Worm (Caenorhabditis elegans) whole organism, L1 larva: Measurements from ENCODE around the gene ugt-16.

Experiments
- C04F5.9 ChIP-seq: sonication (generic microtip); optimal IDR thresholded peaks from 2 replicates; lab custom pipeline; 2016; ENCODE audit warnings: missing genetic modification characterization, missing compliant biosample characterization
- C34B4.2 ChIP-seq: sonication (generic microtip); optimal IDR thresholded peaks from 2 replicates; lab custom pipeline; 2017; ENCODE audit warnings: mild to moderate bottlenecking, missing genetic modification characterization, missing compliant biosample characterization
- F16B12.6 ChIP-seq: fragments of 150-350 bp; optimal IDR thresholded peaks from 2 replicates; lab custom pipeline; 2014; ENCODE audit warnings: missing biosample characterization, missing genetic modification characterization
- aly-2 ChIP-seq: fragments of 150-350 bp; optimal IDR thresholded peaks from 2 replicates; lab custom pipeline; 2014; ENCODE audit warnings: missing biosample characterization, missing genetic modification characterization
- ceh-8 ChIP-seq: fragments of 200-800 bp; sonication (Bioruptor generic); optimal IDR thresholded peaks from 2 replicates; lab custom pipeline; 2018; ENCODE audit warnings: mild to moderate bottlenecking, missing genetic modification characterization, moderate library complexity, missing compliant biosample characterization
- ceh-90 ChIP-seq: sonication (generic microtip); optimal IDR thresholded peaks from 2 replicates; lab custom pipeline; 2016; ENCODE audit warnings: missing genetic modification characterization, missing compliant biosample characterization
- ces-1 ChIP-seq: fragments of 150-350 bp; optimal IDR thresholded peaks from 2 replicates; lab custom pipeline; 2014; ENCODE audit warnings: missing biosample characterization, missing genetic modification reagents, missing genetic modification characterization
- dsc-1 ChIP-seq: sonication (generic microtip); optimal IDR thresholded peaks from 2 replicates; lab custom pipeline; 2016; ENCODE audit warnings: mild to moderate bottlenecking, missing genetic modification characterization, missing compliant biosample characterization
- efl-1 ChIP-seq, 4 experiments: fragments of 150-350 bp; optimal IDR thresholded peaks in 3 of 4; peaks in 1 of 4; 1 replicate in 1 of 4; 2 replicates in 3 of 4; lab custom pipeline; 2014; ENCODE audit warnings: missing biosample characterization in 2 of 4, missing genetic modification characterization in 2 of 4, missing genetic modification reagents in 2 of 4
- egl-13 ChIP-seq: sonication (generic microtip); optimal IDR thresholded peaks from 2 replicates; lab custom pipeline; 2016; ENCODE audit warnings: missing genotype, missing genetic modification reagents, missing genetic modification characterization, missing compliant biosample characterization
- egl-27 ChIP-seq, 2 experiments: fragments of 150-350 bp in 1 of 2; sonication (generic microtip); optimal IDR thresholded peaks; 3 replicates each; lab custom pipeline; 2017 to 2018; ENCODE audit warnings: missing biosample characterization in 2 of 2, missing genetic modification characterization in 2 of 2, missing genetic modification reagents in 2 of 2
- elt-2 ChIP-seq: sonication (generic microtip); optimal IDR thresholded peaks from 2 replicates; lab custom pipeline; 2016; ENCODE audit warnings: missing genetic modification characterization, mild to moderate bottlenecking, inconsistent platforms, missing compliant biosample characterization, missing genetic modification reagents
- fkh-4 ChIP-seq: sonication (generic microtip); optimal IDR thresholded peaks from 2 replicates; lab custom pipeline; 2016; ENCODE audit warnings: missing compliant biosample characterization, missing genetic modification characterization, borderline replicate concordance
- fos-1 ChIP-seq: fragments of 150-350 bp; optimal IDR thresholded peaks from 2 replicates; lab custom pipeline; 2014; ENCODE audit warnings: missing biosample characterization, missing genetic modification characterization
- hpl-2 ChIP-seq: fragments of 150-350 bp; optimal IDR thresholded peaks from 2 replicates; lab custom pipeline; 2014; ENCODE audit warnings: missing biosample characterization, missing genetic modification reagents, missing genetic modification characterization
- isw-1 ChIP-seq: fragments of 200-800 bp; sonication (Bioruptor generic); IDR thresholded peaks from 2 replicates; pipeline ENCODE4 v1.3.6; 2022; ENCODE audit warnings: missing genetic modification characterization, missing compliant biosample characterization
- lin-15B ChIP-seq: fragments of 150-350 bp; sonication (generic microtip); optimal IDR thresholded peaks from 3 replicates; lab custom pipeline; 2014; ENCODE audit warnings: missing biosample characterization, missing genetic modification characterization
- lin-35 ChIP-seq, 2 experiments: fragments of 150-350 bp; optimal IDR thresholded peaks; 2 replicates each; lab custom pipeline; 2014; ENCODE audit warnings: missing biosample characterization in 2 of 2, missing genetic modification characterization in 2 of 2, missing genetic modification reagents in 2 of 2
- lir-3 ChIP-seq: sonication (generic microtip); optimal IDR thresholded peaks from 2 replicates; lab custom pipeline; 2016; ENCODE audit warnings: mild to moderate bottlenecking, missing genetic modification characterization, moderate library complexity, missing compliant biosample characterization; ENCODE audit not compliant: poor library complexity
- mab-9 ChIP-seq: fragments of 200-800 bp; sonication (Bioruptor generic); IDR thresholded peaks from 2 replicates; pipeline ENCODE4 v1.3.6; 2022; ENCODE audit warnings: missing genetic modification reagents, missing genetic modification characterization, missing compliant biosample characterization
- mep-1 ChIP-seq: fragments of 150-350 bp; optimal IDR thresholded peaks from 2 replicates; lab custom pipeline; 2014; ENCODE audit warnings: missing biosample characterization, missing genetic modification characterization
- nhr-20 ChIP-seq: sonication (generic microtip); optimal IDR thresholded peaks from 2 replicates; lab custom pipeline; 2016; ENCODE audit warnings: mild to moderate bottlenecking, missing genetic modification characterization, missing compliant biosample characterization
- nhr-28 ChIP-seq: fragments of 150-350 bp; optimal IDR thresholded peaks from 2 replicates; lab custom pipeline; 2014; ENCODE audit warnings: missing biosample characterization, missing genetic modification characterization
- nhr-47 ChIP-seq: sonication (generic microtip); optimal IDR thresholded peaks from 2 replicates; lab custom pipeline; 2016; ENCODE audit warnings: mild to moderate bottlenecking, missing genetic modification characterization, moderate library complexity, missing compliant biosample characterization
- nhr-84 ChIP-seq: sonication (generic microtip); optimal IDR thresholded peaks from 2 replicates; lab custom pipeline; 2017; ENCODE audit warnings: missing biosample characterization, missing genetic modification characterization
- nhr-85 ChIP-seq: sonication (generic microtip); peaks from one replicate; lab custom pipeline; 2016; ENCODE audit warnings: missing genetic modification characterization, inconsistent platforms, missing compliant biosample characterization
- nhr-90 ChIP-seq: sonication (generic microtip); optimal IDR thresholded peaks from 2 replicates; lab custom pipeline; 2016; ENCODE audit warnings: mild to moderate bottlenecking, missing genetic modification characterization, missing compliant biosample characterization; ENCODE audit not compliant: poor library complexity
- pax-3 ChIP-seq: fragments of 200-800 bp; sonication (Bioruptor generic); optimal IDR thresholded peaks from 2 replicates; lab custom pipeline; 2018; ENCODE audit warnings: mild to moderate bottlenecking, missing genetic modification characterization, moderate library complexity, missing compliant biosample characterization
- skn-1 ChIP-seq: fragments of 150-350 bp; optimal IDR thresholded peaks from 2 replicates; lab custom pipeline; 2014; ENCODE audit warnings: missing biosample characterization, missing genetic modification characterization
- snu-23 ChIP-seq: sonication (generic microtip); optimal IDR thresholded peaks from 2 replicates; lab custom pipeline; 2016; ENCODE audit warnings: missing genetic modification characterization, missing compliant biosample characterization
- sox-4 ChIP-seq: sonication (generic microtip); optimal IDR thresholded peaks from 2 replicates; lab custom pipeline; 2016; ENCODE audit warnings: missing genetic modification characterization, missing compliant biosample characterization
- sptf-1 ChIP-seq: fragments of 150-350 bp; optimal IDR thresholded peaks from 2 replicates; lab custom pipeline; 2014; ENCODE audit warnings: missing biosample characterization, missing genetic modification characterization
- swsn-7 ChIP-seq: sonication (generic microtip); optimal IDR thresholded peaks from 2 replicates; lab custom pipeline; 2016; ENCODE audit warnings: missing genetic modification characterization, missing compliant biosample characterization
- unc-130 ChIP-seq: fragments of 150-350 bp; optimal IDR thresholded peaks from 2 replicates; lab custom pipeline; 2017; ENCODE audit warnings: missing biosample characterization, missing genetic modification characterization, inconsistent platforms
- unc-86 ChIP-seq: sonication (generic microtip); optimal IDR thresholded peaks from 2 replicates; lab custom pipeline; 2016; ENCODE audit warnings: missing genetic modification characterization, missing compliant biosample characterization
- zag-1 ChIP-seq: fragments of 150-350 bp; optimal IDR thresholded peaks from 2 replicates; lab custom pipeline; 2014; ENCODE audit warnings: missing biosample characterization, missing genetic modification characterization
- zip-4 ChIP-seq: fragments of 200-800 bp; sonication (Bioruptor generic); optimal IDR thresholded peaks from 2 replicates; lab custom pipeline; 2018; ENCODE audit warnings: mild to moderate bottlenecking, missing genetic modification characterization, moderate library complexity, missing compliant biosample characterization
- ztf-11 ChIP-seq, 2 experiments: sonication (generic microtip); optimal IDR thresholded peaks; 2 replicates each; lab custom pipeline; 2016 to 2017; ENCODE audit warnings: missing genetic modification characterization in 2 of 2, missing biosample characterization in 1 of 2, missing compliant biosample characterization in 1 of 2

ugt-16 gene

ce11 chrV:12819792-12820453 lies 4.9 kb upstream of the ugt-16 start, which contains the start of the genes ZC443.4 and ugt-18:
Gene ZC443.4 (minus strand): TSS chrV:12819886.
Gene ugt-18 (plus strand): TSS chrV:12820260.
- peak; percentile 19 for TF ChIP-seq elt-2
- TF ChIP-seq egl-13 (tag; lab: Kevin White, UChicago), result no peak
- TF ChIP-seq, all 84 proteins: peak for 1

ce11 chrV:12822065-12822464 lies 2.8 kb upstream of the ugt-16 start:
- TF ChIP-seq nhr-20 (peak; percentile 44), elt-2 (peak; percentile 64), swsn-7 (tag; lab: Kevin White, UChicago) (no peak), mab-9 (GFP tag; lab: Robert Waterston, UW) (no peak)

ce11 chrV:12827219-12827618 lies 2.4 kb downstream of the ugt-16 start, which contains the start of gene ugt-15:
Gene ugt-15 (plus strand): TSS chrV:12827519.
- TF ChIP-seq ztf-11 (tag; optimal IDR thresholded peaks at IDR 0.05; lab: Kevin White, UChicago) (no peak), dsc-1 (tag; lab: Kevin White, UChicago) (no peak), sptf-1 (tag; lab: Kevin White, UChicago) (no peak), fkh-4 (tag; lab: Kevin White, UChicago) (no peak), nhr-28 (no peak), aly-2 (no peak), C04F5.9 (tag; lab: Kevin White, UChicago) (no peak), skn-1 (no peak), zip-4 (no peak), ces-1 (GFP tag; lab: Kevin White, UChicago) (no peak), nhr-90 (tag; lab: Kevin White, UChicago) (no peak), nhr-47 (tag; lab: Kevin White, UChicago) (no peak), hpl-2 (GFP tag; lab: Kevin White, UChicago) (no peak)

ce11 chrV:12835388-12835787 lies 10.6 kb downstream of the ugt-16 start, which contains the start of gene C44H9.4:
Gene C44H9.4 (plus strand): TSS chrV:12835688.
- TF ChIP-seq unc-130 (tag; lab: Kevin White, UChicago), result no peak
- no peak for TF ChIP-seq nhr-85 (tag; lab: Kevin White, UChicago)
- no peak for TF ChIP-seq mep-1 (tag; lab: Kevin White, UChicago)
- TF ChIP-seq lin-35 (GFP tag; optimal IDR thresholded peaks at IDR 0.05; lab: Kevin White, UChicago), result no peak
- TF ChIP-seq efl-1 (optimal IDR thresholded peaks at IDR 0.05; lab: Kevin White, UChicago), result no peak
- TF ChIP-seq efl-1 (GFP tag; optimal IDR thresholded peaks at IDR 0.05 in 1 of 2; lab: Kevin White, UChicago), result no peak
- no peak for TF ChIP-seq C34B4.2 (tag; lab: Kevin White, UChicago)
- TF ChIP-seq F16B12.6, result no peak
- TF ChIP-seq unc-86 (tag; lab: Kevin White, UChicago), result no peak
- TF ChIP-seq lin-15B (tag; lab: Kevin White, UChicago), result no peak
- no peak for TF ChIP-seq nhr-84
- no peak for TF ChIP-seq ceh-90 (tag; lab: Kevin White, UChicago)

- TF ChIP-seq F16B12.6 (no peak), pax-3 (tag; lab: Kevin White, UChicago) (no peak), dsc-1 (tag; lab: Kevin White, UChicago) (no peak), ceh-8 (no peak), hpl-2 (GFP tag; lab: Kevin White, UChicago) (no peak), egl-27 (tag; optimal IDR thresholded peaks at IDR 0.05; lab: Kevin White, UChicago) (no peak), isw-1 (no peak), aly-2 (no peak), C04F5.9 (tag; lab: Kevin White, UChicago) (no peak), nhr-90 (tag; lab: Kevin White, UChicago) (no peak), lir-3 (tag; lab: Kevin White, UChicago) (no peak), zag-1 (tag; lab: Kevin White, UChicago) (no peak), sox-4 (no peak), fos-1 (tag; lab: Kevin White, UChicago) (no peak), snu-23 (GFP tag; lab: Kevin White, UChicago) (no peak), lin-15B (tag; lab: Kevin White, UChicago) (no peak)
These were observed 19.9 kb downstream of the ugt-16 start for ce11 chrV:12844748-12845147.
